Fruit fly (Drosophila melanogaster) whole organism, embryonic: ENCODE measurements around the gene CG18473.

Source experiments
- Pdp1 ChIP-seq, 2 experiments: fragments of 200-800 bp; sonication (Bioruptor generic); optimal IDR thresholded peaks; 3 replicates each; lab custom pipeline; 2016; ENCODE audit warnings: missing biosample characterization in 2 of 2, missing genetic modification characterization in 2 of 2, mild to moderate bottlenecking in 1 of 2, moderate library complexity in 1 of 2
- gcm ChIP-seq: fragments of 200-800 bp; sonication (Bioruptor generic); optimal IDR thresholded peaks from 2 replicates; lab custom pipeline; 2019; ENCODE audit warnings: missing biosample characterization, mild to moderate bottlenecking, missing genetic modification characterization, moderate library complexity
- ken ChIP-seq: fragments of 200-800 bp; sonication (Bioruptor generic); IDR thresholded peaks from 3 replicates; pipeline ENCODE4 v1.3.6; 2022; ENCODE audit warnings: missing biosample characterization, missing genetic modification characterization
- psq ChIP-seq: fragments of 200-800 bp; sonication (Bioruptor generic); optimal IDR thresholded peaks from 2 replicates; lab custom pipeline; 2017; ENCODE audit warnings: missing biosample characterization, missing genetic modification characterization
- slp2 ChIP-seq: fragments of 200-800 bp; sonication (Bioruptor generic); optimal IDR thresholded peaks from 2 replicates; lab custom pipeline; 2016; ENCODE audit warnings: missing biosample characterization, missing genetic modification characterization
- toy ChIP-seq: fragments of 200-800 bp; sonication (Bioruptor generic); IDR thresholded peaks from 2 replicates; pipeline ENCODE4 v1.3.6; 2022; ENCODE audit warnings: missing biosample characterization, missing genetic modification characterization
- zen2 ChIP-seq: fragments of 200-800 bp; sonication (Bioruptor generic); IDR thresholded peaks from 3 replicates; pipeline ENCODE4 v1.3.6; 2022; ENCODE audit warnings: missing biosample characterization, missing genetic modification characterization; ENCODE audit not compliant: partially characterized antibody

DNA sequence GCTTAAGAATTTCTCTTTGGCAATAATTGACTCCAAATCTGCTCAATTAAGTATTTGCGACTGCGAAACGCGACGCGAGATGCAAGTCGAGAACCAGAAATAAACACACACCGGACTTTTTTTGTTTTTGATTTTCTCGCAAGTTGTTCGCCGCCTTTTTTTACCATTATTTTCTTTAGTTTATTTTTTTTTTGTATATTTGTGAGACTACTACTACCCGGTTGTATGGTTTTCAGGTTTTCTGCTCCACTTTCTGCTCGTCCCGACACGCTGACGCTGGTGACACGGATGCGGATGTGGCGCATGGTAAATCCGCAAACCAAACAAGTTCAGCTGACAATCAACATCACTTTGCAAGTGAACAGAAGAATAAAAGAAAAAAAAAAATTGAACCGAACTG lies 17.9 kb downstream of the CG18473 start:
- TF ChIP-seq gcm (GFP tag; lab: Kevin White, UChicago): no peak
- TF ChIP-seq ken: no peak
- TF ChIP-seq Pdp1 (GFP tag; optimal IDR thresholded peaks at IDR 0.05; lab: Kevin White, UChicago): no peak
- TF ChIP-seq toy (GFP tag; lab: Robert Waterston, UW): no peak
- no peak for TF ChIP-seq psq (GFP tag; lab: Kevin White, UChicago)
- TF ChIP-seq zen2 (GFP tag; lab: Robert Waterston, UW): no peak
- no peak for TF ChIP-seq slp2 (GFP tag; lab: Kevin White, UChicago)
